Worm (Caenorhabditis elegans): ENCODE measurements around the gene che-12.

The che-12 gene

ce11 chrV:10320101-10320761, 13.0 kb upstream of the che-12 start, which contains the start of the genes gna-1 and B0024.13 (continued):
- TF ChIP-seq ceh-20 (GFP tag; IDR thresholded peaks at IDR 0.05) (no peak), dpl-1 (GFP tag; optimal IDR thresholded peaks at IDR 0.05) (peak; percentile 61), nhr-10 (tag; optimal IDR thresholded peaks at IDR 0.05) (no peak), ces-1 (GFP tag; optimal IDR thresholded peaks at IDR 0.05) (no peak), ceh-32 (tag; optimal IDR thresholded peaks at IDR 0.05; ENCODE audit: poor library complexity) (no peak), zfp-2 (tag; optimal IDR thresholded peaks at IDR 0.05) (no peak), aha-1 (tag) (no peak), ceh-44 (GFP tag; IDR thresholded peaks at IDR 0.05) (0 out of 2 replicates have a peak, but pooled peaks have one; percentile 45), Y48G9A.11 (GFP tag; IDR thresholded peaks at IDR 0.05) (no peak), nhr-76 (tag; optimal IDR thresholded peaks at IDR 0.05) (no peak), madf-5 (GFP tag; IDR thresholded peaks at IDR 0.05) (no peak), ztf-11 (tag; optimal IDR thresholded peaks at IDR 0.05) (no peak), ZK337.2 (GFP tag; IDR thresholded peaks at IDR 0.05) (peak; percentile 18; the same call in 1 of the 2 replicates)

- TF ChIP-seq nhr-48 (tag; optimal IDR thresholded peaks at IDR 0.05) (no peak), D1046.2 (GFP tag; IDR thresholded peaks at IDR 0.05) (no peak), Y75B8A.6 (GFP tag; IDR thresholded peaks at IDR 0.05) (no peak), F49E8.2 (tag; optimal IDR thresholded peaks at IDR 0.05; ENCODE audit: borderline replicate concordance) (no peak), jun-1 (tag; optimal IDR thresholded peaks at IDR 0.05) (no peak), R02D3.7 (tag; optimal IDR thresholded peaks at IDR 0.05) (no peak), ctbp-1 (GFP tag; IDR thresholded peaks at IDR 0.05) (no peak), egl-27 (tag; optimal IDR thresholded peaks at IDR 0.05) (no peak), Y5F2A.4 (GFP tag; optimal IDR thresholded peaks at IDR 0.05) (no peak), F10B5.3 (tag; optimal IDR thresholded peaks at IDR 0.05) (no peak), nhr-77 (tag; optimal IDR thresholded peaks at IDR 0.05) (no peak), zag-1 (tag; optimal IDR thresholded peaks at IDR 0.05) (no peak), set-16 (GFP tag; IDR thresholded peaks at IDR 0.05) (no peak), daf-12 (tag; optimal IDR thresholded peaks at IDR 0.05) (no peak), ZK337.2 (GFP tag; IDR thresholded peaks at IDR 0.05) (no peak), mes-2 (tag; optimal IDR thresholded peaks at IDR 0.05; ENCODE audit: poor library complexity, severe bottlenecking) (no peak), mdt-29 (GFP tag; IDR thresholded peaks at IDR 0.05) (no peak), vab-7 (GFP tag; IDR thresholded peaks at IDR 0.05) (no peak)
Measured at ce11 chrV:10319434-10319833, 12.3 kb upstream of the che-12 start, which contains the start of gene B0024.11. B0024.11 (minus strand) TSS chrV:10319534.

ce11 chrV:10317294-10317693, 10.1 kb upstream of the che-12 start, which contains the start of gene asps-1:
asps-1 (minus strand) TSS chrV:10317394.
- TF ChIP-seq pqm-1 (tag; optimal IDR thresholded peaks at IDR 0.05) (no peak), aha-1 (tag) (peak; percentile 67), unc-62 (GFP tag; optimal IDR thresholded peaks at IDR 0.05 in 1 of 2) (no peak), unc-62 (tag; optimal IDR thresholded peaks at IDR 0.05) (no peak)

ce11 chrV:10314371-10314770, 7.2 kb upstream of the che-12 start, which contains the start of gene trx-2:
trx-2 (plus strand) TSS chrV:10314671.
- TF ChIP-seq lir-3 (tag; optimal IDR thresholded peaks at IDR 0.05) (no peak), dpl-1 (GFP tag; optimal IDR thresholded peaks at IDR 0.05) (no peak)

ce11 chrV:10313953-10314352, 6.8 kb upstream of the che-12 start, which contains the start of gene gcy-6:
gcy-6 (minus strand) TSS chrV:10314053.
- TF ChIP-seq aha-1 (tag), result peak; percentile 85
- peak in 1 of 2 experiments; percentile 15 for TF ChIP-seq unc-62 (GFP tag; optimal IDR thresholded peaks at IDR 0.05 in 1 of 2)
- TF ChIP-seq unc-62 (tag; optimal IDR thresholded peaks at IDR 0.05), result no peak
- TF ChIP-seq snpc-4 (tag; optimal IDR thresholded peaks at IDR 0.05), result no peak

Data from whole organism, L4 larva.